Fruit fly (Drosophila melanogaster) whole organism, embryonic: ENCODE data around the gene Ilk.

Source experiments
- CG10147 ChIP-seq: fragments of 200-800 bp; sonication (Bioruptor generic); optimal IDR thresholded peaks from 2 replicates; lab custom pipeline; 2019; ENCODE audit warnings: missing biosample characterization, mild to moderate bottlenecking, missing genetic modification characterization, moderate library complexity
- CG10431 ChIP-seq: fragments of 200-800 bp; sonication (Bioruptor generic); optimal IDR thresholded peaks from 3 replicates; lab custom pipeline; 2018; ENCODE audit warnings: missing biosample characterization, mild to moderate bottlenecking, missing genetic modification characterization
- CG10654 ChIP-seq: fragments of 200-800 bp; sonication (Bioruptor generic); optimal IDR thresholded peaks from 2 replicates; lab custom pipeline; 2016; ENCODE audit warnings: missing biosample characterization, missing genetic modification characterization
- CG11560 ChIP-seq: fragments of 200-800 bp; sonication (Bioruptor generic); IDR thresholded peaks from 3 replicates; pipeline ENCODE4 v1.3.6; 2022; ENCODE audit warnings: missing biosample characterization, missing genetic modification characterization
- CG12155 ChIP-seq: fragments of 200-800 bp; sonication (Bioruptor generic); optimal IDR thresholded peaks from 3 replicates; lab custom pipeline; 2016; ENCODE audit warnings: missing biosample characterization, missing genetic modification characterization
- CG12236 ChIP-seq: fragments of 200-800 bp; sonication (Bioruptor generic); optimal IDR thresholded peaks from 2 replicates; lab custom pipeline; 2016; ENCODE audit warnings: missing biosample characterization, missing genetic modification characterization
- CG12942 ChIP-seq: fragments of 200-800 bp; sonication (Bioruptor generic); optimal IDR thresholded peaks from 3 replicates; lab custom pipeline; 2016; ENCODE audit warnings: missing biosample characterization, missing genetic modification characterization
- CG14860 ChIP-seq: fragments of 200-800 bp; sonication (Bioruptor generic); IDR thresholded peaks from 3 replicates; pipeline ENCODE4 v1.3.6; 2022; ENCODE audit warnings: missing biosample characterization, missing genetic modification characterization; ENCODE audit not compliant: partially characterized antibody
- CG17186 ChIP-seq: fragments of 200-800 bp; sonication (Bioruptor generic); optimal IDR thresholded peaks from 3 replicates; lab custom pipeline; 2017; ENCODE audit warnings: missing biosample characterization, missing genetic modification reagents, missing genetic modification characterization
- CG17385 ChIP-seq: fragments of 200-800 bp; sonication (Bioruptor generic); optimal IDR thresholded peaks from 3 replicates; lab custom pipeline; 2018; ENCODE audit warnings: missing biosample characterization, mild to moderate bottlenecking, missing genetic modification characterization
- CG2120 ChIP-seq: fragments of 200-800 bp; sonication (Bioruptor generic); optimal IDR thresholded peaks from 3 replicates; lab custom pipeline; 2016; ENCODE audit warnings: missing biosample characterization, missing genetic modification characterization
- CG31388 ChIP-seq: fragments of 200-800 bp; sonication (Bioruptor generic); optimal IDR thresholded peaks from 2 replicates; lab custom pipeline; 2016; ENCODE audit warnings: missing biosample characterization, missing genetic modification characterization
- CG32772 ChIP-seq: fragments of 200-800 bp; sonication (Bioruptor generic); IDR thresholded peaks from 2 replicates; pipeline ENCODE4 v1.3.6; 2022; ENCODE audit warnings: missing biosample characterization, missing genetic modification characterization
- CG3726 ChIP-seq: fragments of 200-800 bp; sonication (Bioruptor generic); IDR thresholded peaks from 3 replicates; pipeline ENCODE4, ENCODE4 v1.3.6; 2022; ENCODE audit warnings: missing biosample characterization, missing genetic modification characterization
- CG3838 ChIP-seq: fragments of 200-800 bp; sonication (Bioruptor generic); optimal IDR thresholded peaks from 3 replicates; lab custom pipeline; 2016; ENCODE audit warnings: missing biosample characterization, missing genetic modification characterization
- CG4328 ChIP-seq: fragments of 200-800 bp; sonication (Bioruptor generic); optimal IDR thresholded peaks from 3 replicates; lab custom pipeline; 2017; ENCODE audit warnings: missing biosample characterization, missing genetic modification reagents, missing genetic modification characterization
- CG4360 ChIP-seq: fragments of 200-800 bp; sonication (Bioruptor generic); IDR thresholded peaks from 2 replicates; pipeline ENCODE4 v1.3.6; 2022; ENCODE audit warnings: missing biosample characterization, missing genetic modification characterization
- CG4730 ChIP-seq: fragments of 200-800 bp; sonication (Bioruptor generic); IDR thresholded peaks from 2 replicates; pipeline ENCODE4 v1.3.6; 2022; ENCODE audit warnings: missing biosample characterization, missing genetic modification characterization
- CG7963 ChIP-seq: fragments of 200-800 bp; sonication (Bioruptor generic); IDR thresholded peaks from 3 replicates; pipeline ENCODE4 v1.3.6; 2022; ENCODE audit warnings: missing biosample characterization, missing genetic modification characterization; ENCODE audit not compliant: partially characterized antibody
- CoRest ChIP-seq: fragments of 200-800 bp; sonication (Bioruptor generic); optimal IDR thresholded peaks from 3 replicates; lab custom pipeline; 2018; ENCODE audit warnings: missing biosample characterization, mild to moderate bottlenecking, missing genetic modification characterization, moderate library complexity
- Dad ChIP-seq: fragments of 200-800 bp; sonication (Bioruptor generic); optimal IDR thresholded peaks from 3 replicates; lab custom pipeline; 2016; ENCODE audit warnings: missing biosample characterization, missing genetic modification characterization
- Dek ChIP-seq: fragments of 200-800 bp; sonication (Bioruptor generic); optimal IDR thresholded peaks from 3 replicates; lab custom pipeline; 2019; ENCODE audit warnings: missing biosample characterization, mild to moderate bottlenecking, missing genetic modification characterization, moderate library complexity
- Dfd ChIP-seq, 2 experiments: fragments of >200 bp; optimal IDR thresholded peaks; 2 replicates each; lab custom pipeline; 2017; ENCODE audit warnings: missing biosample characterization in 2 of 2, missing genetic modification characterization in 2 of 2
- Dp ChIP-seq: fragments of 200-800 bp; sonication (Bioruptor generic); optimal IDR thresholded peaks from 2 replicates; lab custom pipeline; 2018; ENCODE audit warnings: missing biosample characterization, mild to moderate bottlenecking, missing genetic modification characterization, moderate library complexity
- E2f2 ChIP-seq: fragments of 200-800 bp; sonication (Bioruptor generic); IDR thresholded peaks from 2 replicates; pipeline ENCODE4 v1.3.6; 2022; ENCODE audit warnings: missing biosample characterization, missing genetic modification characterization
- Fer3 ChIP-seq: fragments of 200-800 bp; sonication (Bioruptor generic); optimal IDR thresholded peaks from 2 replicates; lab custom pipeline; 2018; ENCODE audit warnings: missing biosample characterization, mild to moderate bottlenecking, missing genetic modification characterization, moderate library complexity
- Hr78 ChIP-seq, 2 experiments: fragments of 200-800 bp in 1 of 2; fragments of >200 bp in 1 of 2; sonication (Bioruptor generic) in 1 of 2; optimal IDR thresholded peaks; 2 replicates each; lab custom pipeline; 2017 to 2019; ENCODE audit warnings: missing biosample characterization in 2 of 2, missing genetic modification characterization in 2 of 2, mild to moderate bottlenecking in 1 of 2, moderate library complexity in 1 of 2
- Hsf ChIP-seq: fragments of 200-800 bp; sonication (Bioruptor generic); optimal IDR thresholded peaks from 3 replicates; lab custom pipeline; 2016; ENCODE audit warnings: missing biosample characterization, missing genetic modification characterization
- Kr ChIP-seq: fragments of 200-800 bp; sonication (Bioruptor generic); optimal IDR thresholded peaks from 2 replicates; lab custom pipeline; 2017; ENCODE audit warnings: missing biosample characterization, mild to moderate bottlenecking, missing genetic modification characterization
- NK7.1 ChIP-seq: fragments of 200-800 bp; sonication (Bioruptor generic); optimal IDR thresholded peaks from 3 replicates; lab custom pipeline; 2016; ENCODE audit warnings: missing biosample characterization, missing genetic modification characterization
- Nf-YB ChIP-seq: fragments of 200-800 bp; sonication (Bioruptor generic); optimal IDR thresholded peaks from 3 replicates; lab custom pipeline; 2019; ENCODE audit warnings: missing biosample characterization, mild to moderate bottlenecking, missing genetic modification characterization, moderate library complexity
- Ptx1 ChIP-seq: fragments of 200-800 bp; sonication (Bioruptor generic); IDR thresholded peaks from 2 replicates; pipeline ENCODE4 v1.3.6; 2022; ENCODE audit warnings: missing biosample characterization, missing genetic modification characterization
- ab ChIP-seq: fragments of 200-800 bp; sonication (Bioruptor generic); optimal IDR thresholded peaks from 2 replicates; lab custom pipeline; 2016; ENCODE audit warnings: missing biosample characterization, missing genetic modification characterization
- al ChIP-seq: fragments of 200-800 bp; sonication (Bioruptor generic); IDR thresholded peaks from 2 replicates; pipeline ENCODE4 v1.3.6; 2022; ENCODE audit warnings: missing biosample characterization, missing genetic modification characterization
- caup ChIP-seq: fragments of 200-800 bp; sonication (Bioruptor generic); optimal IDR thresholded peaks from 3 replicates; lab custom pipeline; 2017; ENCODE audit warnings: missing biosample characterization, mild to moderate bottlenecking, missing genetic modification characterization, moderate library complexity; ENCODE audit not compliant: severe bottlenecking
- ems ChIP-seq: fragments of 200-800 bp; sonication (Bioruptor generic); optimal IDR thresholded peaks from 3 replicates; lab custom pipeline; 2016; ENCODE audit warnings: missing biosample characterization, missing genetic modification characterization
- fd102C ChIP-seq: fragments of 200-800 bp; sonication (Bioruptor generic); optimal IDR thresholded peaks from 2 replicates; lab custom pipeline; 2018; ENCODE audit warnings: missing biosample characterization, mild to moderate bottlenecking, missing genetic modification characterization, moderate library complexity
- fd96Cb ChIP-seq: fragments of 200-800 bp; sonication (Bioruptor generic); optimal IDR thresholded peaks from 2 replicates; lab custom pipeline; 2018; ENCODE audit warnings: missing biosample characterization, mild to moderate bottlenecking, missing genetic modification characterization, moderate library complexity
- ftz-f1 ChIP-seq: fragments of 200-800 bp; sonication (Bioruptor generic); optimal IDR thresholded peaks from 2 replicates; lab custom pipeline; 2016; ENCODE audit warnings: missing biosample characterization, missing genetic modification characterization
- gem ChIP-seq: fragments of 200-800 bp; sonication (Bioruptor generic); optimal IDR thresholded peaks from 2 replicates; lab custom pipeline; 2019; ENCODE audit warnings: missing biosample characterization, mild to moderate bottlenecking, missing genetic modification characterization, moderate library complexity
- gsb-n ChIP-seq: fragments of 200-800 bp; sonication (Bioruptor generic); optimal IDR thresholded peaks from 3 replicates; lab custom pipeline; 2018; ENCODE audit warnings: missing biosample characterization, mild to moderate bottlenecking, missing genetic modification characterization
- lmd ChIP-seq: fragments of 200-800 bp; sonication (Bioruptor generic); IDR thresholded peaks from 2 replicates; pipeline ENCODE4 v1.3.6; 2022; ENCODE audit warnings: missing biosample characterization, missing genetic modification characterization
- phol ChIP-seq: fragments of 200-800 bp; sonication (Bioruptor generic); optimal IDR thresholded peaks from 3 replicates; lab custom pipeline; 2018; ENCODE audit warnings: missing biosample characterization, mild to moderate bottlenecking, missing genetic modification characterization, moderate library complexity
- rib ChIP-seq: fragments of 200-800 bp; sonication (Bioruptor generic); IDR thresholded peaks from 2 replicates; pipeline ENCODE4 v1.3.6; 2022; ENCODE audit warnings: missing biosample characterization, missing genetic modification characterization
- sob ChIP-seq: fragments of 200-800 bp; sonication (Bioruptor generic); IDR thresholded peaks from 2 replicates; pipeline ENCODE4 v1.3.6; 2022; ENCODE audit warnings: missing biosample characterization, missing genetic modification characterization
- sqz ChIP-seq: fragments of 200-800 bp; sonication (Bioruptor generic); optimal IDR thresholded peaks from 3 replicates; lab custom pipeline; 2018; ENCODE audit warnings: missing biosample characterization, mild to moderate bottlenecking, missing genetic modification characterization
- ssp ChIP-seq: fragments of 200-800 bp; sonication (Bioruptor generic); IDR thresholded peaks from 2 replicates; pipeline ENCODE4 v1.3.6; 2022; ENCODE audit warnings: missing biosample characterization, missing genetic modification characterization
- wdn ChIP-seq: fragments of 200-800 bp; sonication (Bioruptor generic); IDR thresholded peaks from 2 replicates; pipeline ENCODE4 v1.3.6; 2022; ENCODE audit warnings: missing biosample characterization, missing genetic modification characterization
- yki ChIP-seq: fragments of >200 bp; optimal IDR thresholded peaks from 3 replicates; lab custom pipeline; 2018
- z ChIP-seq: fragments of 200-800 bp; sonication (Bioruptor generic); IDR thresholded peaks from 3 replicates; pipeline ENCODE4 v1.3.6; 2022; ENCODE audit warnings: missing biosample characterization, missing genetic modification characterization

Ilk gene

DNA sequence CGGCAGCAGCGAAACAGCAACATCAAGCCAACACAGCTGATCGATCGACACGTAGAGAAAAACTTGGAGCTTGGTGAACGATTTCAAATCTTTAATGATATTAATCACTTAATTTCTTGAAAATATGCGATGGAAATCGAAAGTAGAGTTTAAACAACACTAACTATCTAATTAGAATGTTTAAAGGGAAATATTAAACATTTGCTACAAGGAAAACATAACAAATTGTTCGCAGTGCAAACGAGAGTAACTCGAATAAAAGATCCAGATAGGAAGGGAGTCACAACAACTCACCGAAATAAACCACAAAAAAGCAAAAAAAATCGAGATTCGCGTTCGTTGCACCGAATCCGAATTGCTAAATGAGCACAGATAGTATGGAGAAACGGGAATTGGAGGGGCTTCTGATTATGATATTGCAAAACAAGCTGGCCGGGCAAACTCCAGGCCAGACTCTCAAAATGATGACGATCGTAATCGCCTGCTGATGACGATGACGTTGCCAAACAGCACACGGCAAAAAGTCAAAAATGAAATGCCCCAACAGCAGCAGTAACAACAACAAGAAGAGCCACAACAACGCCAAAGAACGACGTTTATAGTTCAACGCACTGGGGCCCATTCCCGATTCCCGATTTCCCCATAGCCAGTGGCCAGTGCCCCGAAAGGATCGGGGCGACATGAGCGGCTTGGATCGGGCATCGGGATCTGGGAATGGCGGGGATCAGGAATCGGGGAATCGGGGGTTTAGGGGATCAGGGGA is 37.2 kb downstream of the Ilk start (continued):
- TF ChIP-seq ems (GFP tag; lab: Kevin White, UChicago) (no peak), CG32772 (GFP tag; lab: Robert Waterston, UW) (no peak), caup (no peak), sob (GFP tag; lab: Robert Waterston, UW) (0 out of 2 replicates have a peak, but pooled peaks have one; percentile 32), phol (tag; lab: Kevin White, UChicago) (peak; percentile 71), E2f2 (peak; percentile 34; the same call in 1 of the 2 replicates), Dad (no peak), Ptx1 (GFP tag; lab: Robert Waterston, UW) (peak; percentile 57), Hsf (peak; percentile 21), CG10654 (GFP tag; lab: Kevin White, UChicago) (no peak), CG3726 (GFP tag; lab: Robert Waterston, UW) (0 out of 3 replicates have a peak, but pooled peaks have one; percentile 11), Dek (tag; lab: Kevin White, UChicago) (no peak), CG17385 (GFP tag; lab: Kevin White, UChicago) (no peak), z (GFP tag; lab: Robert Waterston, UW) (no peak), CG14860 (GFP tag; lab: Robert Waterston, UW) (no peak), ftz-f1 (GFP tag; lab: Kevin White, UChicago) (no peak), fd96Cb (tag; lab: Kevin White, UChicago) (peak; percentile 62), CG31388 (GFP tag; lab: Kevin White, UChicago) (no peak), CG10431 (GFP tag; lab: Kevin White, UChicago) (no peak), ab (GFP tag; lab: Kevin White, UChicago) (no peak), Dfd (GFP tag; optimal IDR thresholded peaks at IDR 0.05; lab: Kevin White, UChicago) (no peak), CG4328 (no peak), yki (lab: Kevin White, UChicago) (no peak), al (GFP tag; lab: Robert Waterston, UW) (no peak), NK7.1 (GFP tag; lab: Kevin White, UChicago) (no peak), CG7963 (GFP tag; lab: Robert Waterston, UW) (no peak), CG4360 (GFP tag; lab: Robert Waterston, UW) (no peak), CoRest (tag; lab: Kevin White, UChicago) (peak; percentile 50), Fer3 (tag; lab: Kevin White, UChicago) (peak; percentile 4), Nf-YB (GFP tag; lab: Kevin White, UChicago) (no peak), CG12155 (GFP tag; lab: Kevin White, UChicago) (no peak), CG4730 (no peak), ssp (GFP tag; lab: Robert Waterston, UW) (no peak), sqz (no peak), gem (tag; lab: Kevin White, UChicago) (peak; percentile 76), CG3838 (GFP tag; lab: Kevin White, UChicago) (no peak), CG12942 (GFP tag; lab: Kevin White, UChicago) (no peak), gsb-n (peak; percentile 25), CG12236 (GFP tag; lab: Kevin White, UChicago) (no peak), CG10147 (GFP tag; lab: Kevin White, UChicago) (no peak), fd102C (no peak), Kr (GFP tag; lab: Kevin White, UChicago) (no peak), CG2120 (GFP tag; lab: Kevin White, UChicago) (no peak), Dp (GFP tag; lab: Kevin White, UChicago) (no peak), lmd (peak; percentile 13; the same call in 1 of the 2 replicates), Hr78 (GFP tag; optimal IDR thresholded peaks at IDR 0.05; lab: Kevin White, UChicago) (no peak), CG17186 (GFP tag; lab: Kevin White, UChicago) (no peak), rib (GFP tag; lab: Robert Waterston, UW) (no peak), wdn (GFP tag; lab: Robert Waterston, UW) (no peak), CG11560 (tag; lab: Robert Waterston, UW) (no peak)
